Fruit fly (Drosophila melanogaster): ENCODE results near the gene CG14275.

CG14275 gene

dm6 chr2L:8302766-8303479, 24.3 kb upstream of the CG14275 start, which contains the start of the genes wol and Scgalpha (continued):
- peak; percentile 6 for TF ChIP-seq CG34376 (GFP tag; optimal IDR thresholded peaks at IDR 0.05)
- TF ChIP-seq Chrac-16 (GFP tag; optimal IDR thresholded peaks at IDR 0.05), result no peak
- TF ChIP-seq CG34224 (GFP tag; IDR thresholded peaks at IDR 0.05; ENCODE audit: partially characterized antibody), result peak; percentile 69; the same call in 2 of the 3 replicates

- TF ChIP-seq Fer1 (GFP tag; optimal IDR thresholded peaks at IDR 0.05) (no peak), HLH3B (GFP tag; IDR thresholded peaks at IDR 0.05) (0 out of 2 replicates have a peak, but pooled peaks have one; percentile 16), sens (GFP tag) (peak; percentile 32), insv (GFP tag; optimal IDR thresholded peaks at IDR 0.05) (peak in 1 of 2 experiments; percentile 90), Elba2 (GFP tag; optimal IDR thresholded peaks at IDR 0.05) (peak; percentile 96), tap (tag; optimal IDR thresholded peaks at IDR 0.05) (no peak)
Observed at dm6 chr2L:8304635-8305034, 22.6 kb upstream of the CG14275 start.

dm6 chr2L:8305409-8305808, 21.8 kb upstream of the CG14275 start, which contains the start of gene CG7840:
TSS of gene CG7840 (plus strand) at chr2L:8305586.
- no peak for TF ChIP-seq CG5953 (GFP tag; IDR thresholded peaks at IDR 0.05)
- TF ChIP-seq YL-1 (GFP tag; optimal IDR thresholded peaks at IDR 0.05), result peak; percentile 38
- TF ChIP-seq jigr1 (GFP tag; IDR thresholded peaks at IDR 0.05), result no peak
- TF ChIP-seq chinmo (GFP tag; IDR thresholded peaks at IDR 0.05; ENCODE audit: partially characterized antibody), result peak; percentile 78; the same call in 2 of the 4 replicates
- TF ChIP-seq ci (GFP tag; IDR thresholded peaks at IDR 0.05), result no peak
- peak; percentile 83 for TF ChIP-seq Sry-δ (GFP tag; optimal IDR thresholded peaks at IDR 0.05)
- peak; percentile 74 for TF ChIP-seq inv (GFP tag; IDR thresholded peaks at IDR 0.05; ENCODE audit: partially characterized antibody)
- no peak for TF ChIP-seq CG3726 (GFP tag; IDR thresholded peaks at IDR 0.05)
- no peak for TF ChIP-seq CG11085 (GFP tag; IDR thresholded peaks at IDR 0.05)
- peak; percentile 92 for TF ChIP-seq zen2 (GFP tag; IDR thresholded peaks at IDR 0.05; ENCODE audit: partially characterized antibody)
- TF ChIP-seq mirr (GFP tag; optimal IDR thresholded peaks at IDR 0.05), result no peak
- TF ChIP-seq trem (tag; optimal IDR thresholded peaks at IDR 0.05), result peak; percentile 32
- TF ChIP-seq CG7963 (GFP tag; IDR thresholded peaks at IDR 0.05; ENCODE audit: partially characterized antibody), result peak; percentile 83
- no peak for TF ChIP-seq sim (GFP tag; IDR thresholded peaks at IDR 0.05)
- no peak for TF ChIP-seq Nf-YC (tag; optimal IDR thresholded peaks at IDR 0.05)
- TF ChIP-seq pzg (GFP tag; optimal IDR thresholded peaks at IDR 0.05), result peak; percentile 47
- TF ChIP-seq Fer3 (tag; optimal IDR thresholded peaks at IDR 0.05), result no peak
- TF ChIP-seq vvl (GFP tag; IDR thresholded peaks at IDR 0.05), result peak; percentile 45
- no peak for TF ChIP-seq luna (GFP tag; optimal IDR thresholded peaks at IDR 0.05)
- peak; percentile 80 for TF ChIP-seq BEAF-32 (GFP tag; optimal IDR thresholded peaks at IDR 0.05)
- TF ChIP-seq CG2116 (GFP tag; optimal IDR thresholded peaks at IDR 0.05), result peak; percentile 76
- peak; percentile 93 for TF ChIP-seq CG6791 (GFP tag; IDR thresholded peaks at IDR 0.05; ENCODE audit: partially characterized antibody)
- no peak for TF ChIP-seq CG12155 (GFP tag; optimal IDR thresholded peaks at IDR 0.05)
- TF ChIP-seq CG42726 (GFP tag; IDR thresholded peaks at IDR 0.05; ENCODE audit: partially characterized antibody), result peak; percentile 84
- peak; percentile 77 for TF ChIP-seq CG3995 (GFP tag; optimal IDR thresholded peaks at IDR 0.05)
- no peak for TF ChIP-seq Oli (tag; optimal IDR thresholded peaks at IDR 0.05)
- no peak for TF ChIP-seq CG7357 (GFP tag; IDR thresholded peaks at IDR 0.05)
- TF ChIP-seq NC2β (GFP tag; optimal IDR thresholded peaks at IDR 0.05), result no peak
- TF ChIP-seq hb (GFP tag; IDR thresholded peaks at IDR 0.05; ENCODE audit: partially characterized antibody), result peak; percentile 54; the same call in 2 of the 3 replicates
- TF ChIP-seq CG3281 (GFP tag; optimal IDR thresholded peaks at IDR 0.05), result no peak
- peak; percentile 85 for TF ChIP-seq knrl (GFP tag; IDR thresholded peaks at IDR 0.05; ENCODE audit: partially characterized antibody)
- TF ChIP-seq hbn (GFP tag; IDR thresholded peaks at IDR 0.05; ENCODE audit: partially characterized antibody), result peak; percentile 94
- peak; percentile 91 for TF ChIP-seq Dll (GFP tag; IDR thresholded peaks at IDR 0.05; ENCODE audit: partially characterized antibody)
- peak; percentile 82 for TF ChIP-seq CG16813 (GFP tag; IDR thresholded peaks at IDR 0.05; ENCODE audit: partially characterized antibody)
- TF ChIP-seq prd (optimal IDR thresholded peaks at IDR 0.05), result no peak
- TF ChIP-seq prd (GFP tag; IDR thresholded peaks at IDR 0.05), result no peak

Measured in whole organism, embryonic.